Worm (Caenorhabditis elegans) whole organism, L4/young adult: ENCODE measurements around the gene grl-17.

Experiments
- W03F9.2 ChIP-seq: fragments of 150-350 bp; optimal IDR thresholded peaks from 2 replicates; lab custom pipeline; 2014; ENCODE audit warnings: missing biosample characterization, missing genetic modification characterization
- dao-5 ChIP-seq: sonication (generic microtip); optimal IDR thresholded peaks from 2 replicates; lab custom pipeline; 2016; ENCODE audit warnings: missing genotype, missing genetic modification characterization, moderate library complexity, missing compliant biosample characterization
- him-1 ChIP-seq: sonication (generic microtip); optimal IDR thresholded peaks from 2 replicates; lab custom pipeline; 2016; ENCODE audit warnings: missing genotype, missing genetic modification reagents, missing genetic modification characterization, missing compliant biosample characterization

- TF ChIP-seq dao-5 (tag; lab: Kevin White, UChicago) (no peak), W03F9.2 (tag; lab: Kevin White, UChicago) (peak; percentile 23), him-1 (tag; lab: Kevin White, UChicago) (no peak)
Measured at ce11 chrV:13591504-13592174, 27.9 kb upstream of the grl-17 start, which contains the start of gene tbcb-1.
